Worm (Caenorhabditis elegans) whole organism, L2 larva: ENCODE measurements around the gene unc-61.

ENCODE experiments used
- alr-1 ChIP-seq: fragments of 150-350 bp; optimal IDR thresholded peaks from 2 replicates; lab custom pipeline; 2014; ENCODE audit warnings: missing biosample characterization, missing genetic modification characterization
- aly-2 ChIP-seq: fragments of 150-350 bp; optimal IDR thresholded peaks from 2 replicates; lab custom pipeline; 2014; ENCODE audit warnings: missing biosample characterization, missing genetic modification characterization
- ama-1 ChIP-seq: fragments of 150-350 bp; optimal IDR thresholded peaks from 2 replicates; lab custom pipeline; 2018; ENCODE audit warnings: inconsistent platforms
- lin-11 ChIP-seq: fragments of 150-350 bp; sonication (generic microtip); optimal IDR thresholded peaks from 2 replicates; lab custom pipeline; 2014; ENCODE audit warnings: missing biosample characterization, missing genetic modification characterization, inconsistent platforms, mixed read lengths
- lin-13 ChIP-seq: fragments of 150-350 bp; optimal IDR thresholded peaks from 2 replicates; lab custom pipeline; 2014; ENCODE audit warnings: missing biosample characterization, missing genetic modification reagents, missing genetic modification characterization
- lin-39 ChIP-seq: fragments of 150-350 bp; optimal IDR thresholded peaks from 2 replicates; lab custom pipeline; 2014; ENCODE audit warnings: missing biosample characterization, missing genetic modification reagents, missing genetic modification characterization
- mdl-1 ChIP-seq, 2 experiments: fragments of 150-350 bp in 1 of 2; sonication (generic microtip) in 1 of 2; optimal IDR thresholded peaks; 2 replicates each; lab custom pipeline; 2017; ENCODE audit warnings: missing biosample characterization in 2 of 2, missing genetic modification characterization in 2 of 2
- nhr-12 ChIP-seq: fragments of 150-350 bp; optimal IDR thresholded peaks from 2 replicates; lab custom pipeline; 2014; ENCODE audit warnings: missing biosample characterization, missing genetic modification characterization
- nhr-23 ChIP-seq: fragments of 150-350 bp; optimal IDR thresholded peaks from 2 replicates; lab custom pipeline; 2014; ENCODE audit warnings: missing biosample characterization, missing genetic modification reagents, missing genetic modification characterization
- nhr-77 ChIP-seq: fragments of 150-350 bp; optimal IDR thresholded peaks from 2 replicates; lab custom pipeline; 2014; ENCODE audit warnings: missing biosample characterization, missing genetic modification characterization
- skn-1 ChIP-seq: sonication (generic microtip); optimal IDR thresholded peaks from 2 replicates; lab custom pipeline; 2017; ENCODE audit warnings: missing biosample characterization, missing genetic modification characterization
- ztf-4 ChIP-seq: fragments of 150-350 bp; optimal IDR thresholded peaks from 2 replicates; lab custom pipeline; 2014; ENCODE audit warnings: missing biosample characterization, missing genetic modification characterization

- peak; percentile 63 for TF ChIP-seq lin-13 (GFP tag; lab: Kevin White, UChicago)
- no peak for TF ChIP-seq mdl-1 (tag; optimal IDR thresholded peaks at IDR 0.05; lab: Kevin White, UChicago)
- no peak for TF ChIP-seq lin-11
- TF ChIP-seq nhr-23 (tag; lab: Kevin White, UChicago), result no peak
- peak; percentile 18 for TF ChIP-seq nhr-12 (tag; lab: Kevin White, UChicago)
- no peak for TF ChIP-seq nhr-77 (tag; lab: Kevin White, UChicago)
- TF ChIP-seq ztf-4 (tag; lab: Kevin White, UChicago), result peak; percentile 92
- no peak for TF ChIP-seq aly-2
- TF ChIP-seq ama-1 (lab: Kevin White, UChicago), result peak; percentile 98
- no peak for TF ChIP-seq alr-1 (tag; lab: Kevin White, UChicago)
- peak; percentile 93 for TF ChIP-seq skn-1
- TF ChIP-seq lin-39 (tag; lab: Kevin White, UChicago), result no peak
Measured at ce11 chrV:14688097-14688912, 45.7 kb downstream of the unc-61 start, which contains the start of gene C47E8.11.
